Fruit fly (Drosophila melanogaster) whole organism, embryonic: ENCODE data around the gene Ctr1B.

ENCODE experiments used
- ATbp ChIP-seq: fragments of 200-800 bp; sonication (Bioruptor generic); optimal IDR thresholded peaks from 2 replicates; lab custom pipeline; 2017; ENCODE audit warnings: missing biosample characterization, mild to moderate bottlenecking, missing genetic modification characterization, missing genetic modification reagents
- CG12299 ChIP-seq: fragments of 200-800 bp; sonication (Bioruptor generic); optimal IDR thresholded peaks from 2 replicates; lab custom pipeline; 2018; ENCODE audit warnings: missing biosample characterization, mild to moderate bottlenecking, missing genetic modification characterization
- CG14667 ChIP-seq: fragments of 200-800 bp; sonication (Bioruptor generic); IDR thresholded peaks from 2 replicates; pipeline ENCODE4 v1.3.6; 2022; ENCODE audit warnings: missing biosample characterization, missing genetic modification characterization
- CG1603 ChIP-seq: fragments of 200-800 bp; sonication (Bioruptor generic); optimal IDR thresholded peaks from 2 replicates; lab custom pipeline; 2019; ENCODE audit warnings: missing biosample characterization, mild to moderate bottlenecking, missing genetic modification characterization, moderate library complexity
- CG17328 ChIP-seq: fragments of 200-800 bp; sonication (Bioruptor generic); IDR thresholded peaks from 2 replicates; pipeline ENCODE4 v1.3.6; 2022; ENCODE audit warnings: missing biosample characterization, missing genetic modification characterization
- CG17802 ChIP-seq: fragments of 200-800 bp; sonication (Bioruptor generic); optimal IDR thresholded peaks from 2 replicates; lab custom pipeline; 2018; ENCODE audit warnings: missing biosample characterization, mild to moderate bottlenecking, missing genetic modification characterization, moderate library complexity
- CG2120 ChIP-seq: fragments of 200-800 bp; sonication (Bioruptor generic); optimal IDR thresholded peaks from 3 replicates; lab custom pipeline; 2016; ENCODE audit warnings: missing biosample characterization, missing genetic modification characterization
- CG2202 ChIP-seq: fragments of 200-800 bp; sonication (Bioruptor generic); optimal IDR thresholded peaks from 2 replicates; lab custom pipeline; 2018; ENCODE audit warnings: missing biosample characterization, mild to moderate bottlenecking, missing genetic modification characterization
- CG2678 ChIP-seq: fragments of 200-800 bp; sonication (Bioruptor generic); optimal IDR thresholded peaks from 3 replicates; lab custom pipeline; 2019; ENCODE audit warnings: missing biosample characterization, mild to moderate bottlenecking, missing genetic modification characterization, moderate library complexity
- CG33213 ChIP-seq: fragments of 200-800 bp; sonication (Bioruptor generic); optimal IDR thresholded peaks from 3 replicates; lab custom pipeline; 2016; ENCODE audit warnings: missing biosample characterization, missing genetic modification characterization
- CG4854 ChIP-seq: fragments of 200-800 bp; sonication (Bioruptor generic); optimal IDR thresholded peaks from 2 replicates; lab custom pipeline; 2016; ENCODE audit warnings: missing biosample characterization, missing genetic modification characterization, inconsistent platforms
- CG7271 ChIP-seq: fragments of 200-800 bp; sonication (Bioruptor generic); optimal IDR thresholded peaks from 2 replicates; lab custom pipeline; 2018; ENCODE audit warnings: missing biosample characterization, mild to moderate bottlenecking, missing genetic modification characterization, moderate library complexity
- CG7372 ChIP-seq: fragments of 200-800 bp; sonication (Bioruptor generic); IDR thresholded peaks from 2 replicates; pipeline ENCODE4 v1.3.6; 2022; ENCODE audit warnings: missing biosample characterization, missing genetic modification characterization
- CG7839 ChIP-seq: fragments of 200-800 bp; sonication (Bioruptor generic); optimal IDR thresholded peaks from 3 replicates; lab custom pipeline; 2018; ENCODE audit warnings: missing biosample characterization, mild to moderate bottlenecking, missing genetic modification characterization, moderate library complexity
- CG8089 ChIP-seq: fragments of 200-800 bp; sonication (Bioruptor generic); optimal IDR thresholded peaks from 3 replicates; lab custom pipeline; 2016; ENCODE audit warnings: missing biosample characterization, missing genetic modification characterization
- CG8944 ChIP-seq: fragments of 200-800 bp; sonication (Bioruptor generic); optimal IDR thresholded peaks from 3 replicates; lab custom pipeline; 2016; ENCODE audit warnings: missing biosample characterization, missing genetic modification characterization
- CG9797 ChIP-seq: fragments of 200-800 bp; sonication (Bioruptor generic); optimal IDR thresholded peaks from 3 replicates; lab custom pipeline; 2018; ENCODE audit warnings: missing biosample characterization, mild to moderate bottlenecking, missing genetic modification characterization
- CHES-1-like ChIP-seq: fragments of 200-800 bp; sonication (Bioruptor generic); optimal IDR thresholded peaks from 2 replicates; lab custom pipeline; 2016; ENCODE audit warnings: missing biosample characterization, missing genetic modification characterization
- CrebB ChIP-seq: fragments of 200-800 bp; sonication (Bioruptor generic); optimal IDR thresholded peaks from 3 replicates; lab custom pipeline; 2018; ENCODE audit warnings: missing biosample characterization, mild to moderate bottlenecking, missing genetic modification characterization
- Deaf1 ChIP-seq: fragments of 200-800 bp; optimal IDR thresholded peaks from 3 replicates; lab custom pipeline; 2019; ENCODE audit warnings: missing biosample characterization, mild to moderate bottlenecking, missing genetic modification characterization, moderate library complexity
- Fer3 ChIP-seq: fragments of 200-800 bp; sonication (Bioruptor generic); optimal IDR thresholded peaks from 2 replicates; lab custom pipeline; 2018; ENCODE audit warnings: missing biosample characterization, mild to moderate bottlenecking, missing genetic modification characterization, moderate library complexity
- HLH54F ChIP-seq: fragments of 200-800 bp; sonication (Bioruptor generic); optimal IDR thresholded peaks from 3 replicates; lab custom pipeline; 2016; ENCODE audit warnings: missing biosample characterization, missing genetic modification characterization
- HmgD ChIP-seq: fragments of 200-800 bp; sonication (Bioruptor generic); optimal IDR thresholded peaks from 3 replicates; lab custom pipeline; 2016; ENCODE audit warnings: missing biosample characterization, missing genetic modification characterization
- HmgZ ChIP-seq: fragments of 200-800 bp; sonication (Bioruptor generic); optimal IDR thresholded peaks from 2 replicates; lab custom pipeline; 2018; ENCODE audit warnings: missing biosample characterization, mild to moderate bottlenecking, missing genetic modification characterization
- MESR4 ChIP-seq: fragments of 200-800 bp; sonication (Bioruptor generic); optimal IDR thresholded peaks from 2 replicates; lab custom pipeline; 2018; ENCODE audit warnings: missing biosample characterization, mild to moderate bottlenecking, missing genetic modification characterization, moderate library complexity
- Meics ChIP-seq: fragments of 200-800 bp; sonication (Bioruptor generic); optimal IDR thresholded peaks from 2 replicates; lab custom pipeline; 2017; ENCODE audit warnings: missing biosample characterization, mild to moderate bottlenecking, missing genetic modification characterization
- NC2α ChIP-seq: fragments of 200-800 bp; sonication (Bioruptor generic); optimal IDR thresholded peaks from 2 replicates; lab custom pipeline; 2016; ENCODE audit warnings: missing biosample characterization, missing genetic modification characterization
- Sin3A ChIP-seq: fragments of >200 bp; optimal IDR thresholded peaks from 2 replicates; lab custom pipeline; 2018
- Stat92E ChIP-seq, 3 experiments: fragments of >200 bp in 2 of 3; fragments of 200-800 bp in 1 of 3; sonication (Bioruptor generic) in 1 of 3; optimal IDR thresholded peaks; 2 replicates each; lab custom pipeline; 2017 to 2019; ENCODE audit warnings: missing biosample characterization in 3 of 3, missing genetic modification characterization in 3 of 3, mild to moderate bottlenecking in 1 of 3, moderate library complexity in 1 of 3
- abd-A ChIP-seq: fragments of 200-800 bp; sonication (Bioruptor generic); optimal IDR thresholded peaks from 3 replicates; lab custom pipeline; 2019; ENCODE audit warnings: missing biosample characterization, mild to moderate bottlenecking, missing genetic modification characterization, moderate library complexity
- amos ChIP-seq: fragments of 200-800 bp; sonication (Bioruptor generic); IDR thresholded peaks from 2 replicates; pipeline ENCODE4 v1.3.6; 2022; ENCODE audit warnings: missing biosample characterization, missing genetic modification characterization; ENCODE audit not compliant: partially characterized antibody
- chif ChIP-seq, 2 experiments: fragments of 200-800 bp; sonication (Bioruptor generic); optimal IDR thresholded peaks; 3 replicates each; lab custom pipeline; 2016; ENCODE audit warnings: missing biosample characterization in 2 of 2, missing genetic modification characterization in 2 of 2
- dmrt99B ChIP-seq: fragments of 200-800 bp; sonication (Bioruptor generic); optimal IDR thresholded peaks from 2 replicates; lab custom pipeline; 2018; ENCODE audit warnings: missing biosample characterization, mild to moderate bottlenecking, missing genetic modification characterization, moderate library complexity
- ems ChIP-seq: fragments of 200-800 bp; sonication (Bioruptor generic); optimal IDR thresholded peaks from 3 replicates; lab custom pipeline; 2016; ENCODE audit warnings: missing biosample characterization, missing genetic modification characterization
- fd96Cb ChIP-seq: fragments of 200-800 bp; sonication (Bioruptor generic); optimal IDR thresholded peaks from 2 replicates; lab custom pipeline; 2018; ENCODE audit warnings: missing biosample characterization, mild to moderate bottlenecking, missing genetic modification characterization, moderate library complexity
- h ChIP-seq: fragments of >200 bp; optimal IDR thresholded peaks from 2 replicates; lab custom pipeline; 2017
- hth ChIP-seq: fragments of >200 bp; optimal IDR thresholded peaks from 2 replicates; lab custom pipeline; 2017; ENCODE audit warnings: inconsistent platforms
- lov ChIP-seq, 2 experiments: fragments of 200-800 bp in 1 of 2; fragments of >200 bp in 1 of 2; sonication (Bioruptor generic) in 1 of 2; IDR thresholded peaks in 1 of 2; optimal IDR thresholded peaks in 1 of 2; 2 replicates in 1 of 2; 3 replicates in 1 of 2; pipeline versions ENCODE4 v1.3.6 to Lab custom; 2017 to 2022; ENCODE audit warnings: missing biosample characterization in 1 of 2, missing genetic modification characterization in 1 of 2
- nau ChIP-seq: fragments of 200-800 bp; sonication (Bioruptor generic); optimal IDR thresholded peaks from 3 replicates; lab custom pipeline; 2017; ENCODE audit warnings: missing biosample characterization, mild to moderate bottlenecking, missing genetic modification characterization, missing genetic modification reagents
- nmo ChIP-seq: fragments of 200-800 bp; sonication (Bioruptor generic); optimal IDR thresholded peaks from 2 replicates; lab custom pipeline; 2018; ENCODE audit warnings: missing biosample characterization, mild to moderate bottlenecking, missing genetic modification characterization, moderate library complexity
- oc ChIP-seq: fragments of 200-800 bp; sonication (Bioruptor generic); optimal IDR thresholded peaks from 2 replicates; lab custom pipeline; 2018; ENCODE audit warnings: missing biosample characterization, mild to moderate bottlenecking, missing genetic modification characterization, moderate library complexity
- pb ChIP-seq: fragments of 200-800 bp; sonication (Bioruptor generic); optimal IDR thresholded peaks from 3 replicates; lab custom pipeline; 2016; ENCODE audit warnings: missing biosample characterization, missing genetic modification characterization
- phol ChIP-seq: fragments of 200-800 bp; sonication (Bioruptor generic); optimal IDR thresholded peaks from 3 replicates; lab custom pipeline; 2018; ENCODE audit warnings: missing biosample characterization, mild to moderate bottlenecking, missing genetic modification characterization, moderate library complexity
- ranshi ChIP-seq: fragments of 200-800 bp; sonication (Bioruptor generic); IDR thresholded peaks from 2 replicates; pipeline ENCODE4 v1.3.6; 2022; ENCODE audit warnings: missing biosample characterization, missing genetic modification characterization
- sisA ChIP-seq: fragments of 200-800 bp; sonication (Bioruptor generic); IDR thresholded peaks from 2 replicates; pipeline ENCODE4 v1.3.6; 2022; ENCODE audit warnings: missing biosample characterization, missing genetic modification characterization
- sob ChIP-seq: fragments of 200-800 bp; sonication (Bioruptor generic); IDR thresholded peaks from 2 replicates; pipeline ENCODE4 v1.3.6; 2022; ENCODE audit warnings: missing biosample characterization, missing genetic modification characterization
- stc ChIP-seq: fragments of 200-800 bp; sonication (Bioruptor generic); IDR thresholded peaks from 2 replicates; pipeline ENCODE4 v1.3.6; 2022; ENCODE audit warnings: missing biosample characterization, missing genetic modification characterization
- unc-4 ChIP-seq: fragments of 200-800 bp; sonication (Bioruptor generic); IDR thresholded peaks from 2 replicates; pipeline ENCODE4 v1.3.6; 2022; ENCODE audit warnings: missing biosample characterization, missing genetic modification characterization; ENCODE audit not compliant: partially characterized antibody
- vfl ChIP-seq: fragments of 200-800 bp; sonication (Bioruptor generic); optimal IDR thresholded peaks from 2 replicates; lab custom pipeline; 2016; ENCODE audit warnings: missing biosample characterization, missing genetic modification characterization

Gene Ctr1B

DNA sequence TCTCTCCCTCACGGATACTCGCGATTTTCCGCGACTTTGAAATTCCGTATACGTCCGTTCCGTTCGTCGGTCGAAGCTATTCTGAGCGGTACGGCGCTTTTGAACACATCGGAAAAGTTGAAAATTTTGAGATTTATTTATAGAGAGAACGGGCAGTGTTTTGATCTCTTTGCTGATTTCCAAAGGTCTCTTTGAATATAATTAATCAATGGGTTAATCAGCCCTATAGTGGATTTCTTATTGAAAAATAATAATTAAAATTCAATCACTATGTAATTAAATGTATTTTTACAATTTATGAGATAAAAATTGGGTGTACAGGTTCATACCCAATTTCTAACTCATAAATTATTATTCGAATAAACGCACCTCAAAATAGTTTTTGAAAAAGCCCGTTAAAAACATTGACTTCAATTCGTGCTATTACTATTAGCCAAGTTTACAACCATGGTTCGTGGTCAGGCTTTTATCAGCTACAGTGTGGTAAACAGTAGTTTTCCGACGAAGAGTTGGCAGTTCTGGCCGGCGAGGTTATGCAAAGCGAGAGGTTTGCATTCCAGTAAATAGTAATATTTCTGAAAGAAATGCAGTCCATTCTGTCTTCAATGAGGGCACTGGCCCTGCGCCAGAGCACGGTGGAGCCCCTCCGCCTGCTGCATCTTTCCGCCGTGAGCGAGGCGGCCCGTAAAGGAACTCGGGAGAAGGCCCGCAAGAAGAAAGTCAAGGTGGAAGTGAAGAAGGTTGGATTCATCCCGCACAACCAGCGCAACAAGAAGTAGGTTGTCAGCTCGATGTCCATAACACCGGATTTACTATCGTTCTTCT lies 16.3 kb upstream of the Ctr1B start, which contains the start of the genes CG9626 and mRpL1 (continued):
- peak; percentile 9 for TF ChIP-seq Meics (GFP tag; lab: Kevin White, UChicago)
- peak; percentile 19 for TF ChIP-seq CrebB (tag; lab: Kevin White, UChicago)
- TF ChIP-seq CG2202 (tag; lab: Kevin White, UChicago) = no peak
- TF ChIP-seq CG4854 (GFP tag; lab: Kevin White, UChicago) = no peak
- peak; percentile 35; the same call in 1 of the 2 replicates for TF ChIP-seq amos (GFP tag; lab: Robert Waterston, UW)
- no peak for TF ChIP-seq NC2α (GFP tag; lab: Kevin White, UChicago)
- no peak for TF ChIP-seq Fer3 (tag; lab: Kevin White, UChicago)
- TF ChIP-seq pb (GFP tag; lab: Kevin White, UChicago) = no peak
- no peak for TF ChIP-seq lov (optimal IDR thresholded peaks at IDR 0.05; lab: Kevin White, UChicago)
- TF ChIP-seq lov (GFP tag; IDR thresholded peaks at IDR 0.05; lab: Robert Waterston, UW) = no peak
- no peak for TF ChIP-seq CHES-1-like (GFP tag; lab: Kevin White, UChicago)
- TF ChIP-seq CG7839 = no peak
- peak; percentile 89 for TF ChIP-seq CG1603 (tag; lab: Kevin White, UChicago)
- TF ChIP-seq CG7372 (GFP tag; lab: Robert Waterston, UW) = no peak
- TF ChIP-seq ems (GFP tag; lab: Kevin White, UChicago) = no peak
- peak; percentile 58 for TF ChIP-seq CG33213 (GFP tag; lab: Kevin White, UChicago)
- TF ChIP-seq CG17328 (GFP tag; lab: Robert Waterston, UW) = no peak
- peak; percentile 58 for TF ChIP-seq Deaf1
- peak; percentile 57 for TF ChIP-seq nmo (GFP tag; lab: Kevin White, UChicago)
- TF ChIP-seq h (lab: Kevin White, UChicago) = no peak
- 0 out of 2 replicates have a peak, but pooled peaks have one; percentile 21 for TF ChIP-seq sisA
- TF ChIP-seq vfl (GFP tag; lab: Kevin White, UChicago) = peak; percentile 43
- 0 out of 2 replicates have a peak, but pooled peaks have one; percentile 35 for TF ChIP-seq ranshi (GFP tag; lab: Robert Waterston, UW)
- TF ChIP-seq stc (GFP tag; lab: Robert Waterston, UW) = no peak
- TF ChIP-seq ATbp (GFP tag; lab: Kevin White, UChicago) = no peak
- TF ChIP-seq CG2678 (tag; lab: Kevin White, UChicago) = no peak
- TF ChIP-seq CG14667 (GFP tag; lab: Robert Waterston, UW) = no peak
- TF ChIP-seq CG9797 (GFP tag; lab: Kevin White, UChicago) = peak; percentile 47
- TF ChIP-seq chif (GFP tag; optimal IDR thresholded peaks at IDR 0.05; lab: Kevin White, UChicago) = peak in 1 of 2 experiments; percentile 29
- no peak for TF ChIP-seq dmrt99B (tag; lab: Kevin White, UChicago)
- TF ChIP-seq MESR4 (GFP tag; lab: Kevin White, UChicago) = peak; percentile 78
- no peak for TF ChIP-seq CG8089
- no peak for TF ChIP-seq hth (lab: Kevin White, UChicago)
- no peak for TF ChIP-seq HLH54F (GFP tag; lab: Kevin White, UChicago)
- TF ChIP-seq CG17802 (tag; lab: Kevin White, UChicago) = peak; percentile 7
- TF ChIP-seq sob (GFP tag; lab: Robert Waterston, UW) = peak; percentile 55; the same call in 1 of the 2 replicates
- TF ChIP-seq unc-4 (GFP tag; lab: Robert Waterston, UW) = no peak
- TF ChIP-seq HmgD (GFP tag; lab: Kevin White, UChicago) = peak; percentile 43
- peak; percentile 47 for TF ChIP-seq phol (tag; lab: Kevin White, UChicago)
- peak; percentile 49 for TF ChIP-seq Sin3A (lab: Kevin White, UChicago)
- TF ChIP-seq CG12299 = no peak
- TF ChIP-seq oc (tag; lab: Kevin White, UChicago) = no peak
- no peak for TF ChIP-seq Stat92E (GFP tag; optimal IDR thresholded peaks at IDR 0.05; lab: Kevin White, UChicago)
- TF ChIP-seq nau (GFP tag; lab: Kevin White, UChicago) = no peak
- TF ChIP-seq CG2120 (GFP tag; lab: Kevin White, UChicago) = peak; percentile 49
- TF ChIP-seq fd96Cb (tag; lab: Kevin White, UChicago) = no peak
- no peak for TF ChIP-seq CG7271 (tag; lab: Kevin White, UChicago)
- no peak for TF ChIP-seq abd-A (tag; lab: Kevin White, UChicago)
- TF ChIP-seq HmgZ (tag; lab: Kevin White, UChicago) = peak; percentile 88
- no peak for TF ChIP-seq CG8944 (GFP tag; lab: Kevin White, UChicago)
